Fruit fly (Drosophila melanogaster) whole organism: ENCODE results near the gene sinu.

Source experiments
- CG8478 ChIP-seq: fragments of >200 bp; optimal IDR thresholded peaks from 2 replicates; lab custom pipeline; 2018; ENCODE audit warnings: inconsistent platforms
- Dll ChIP-seq: fragments of >200 bp; optimal IDR thresholded peaks from 2 replicates; lab custom pipeline; 2017
- EcR ChIP-seq, 2 experiments: fragments of >200 bp; optimal IDR thresholded peaks; 2 replicates each; lab custom pipeline; 2017; ENCODE audit warnings: missing biosample characterization in 2 of 2, missing genetic modification characterization in 2 of 2, missing genetic modification reagents in 2 of 2
- pan ChIP-seq: fragments of >200 bp; optimal IDR thresholded peaks from 2 replicates; lab custom pipeline; 2017
- psq ChIP-seq: fragments of >200 bp; optimal IDR thresholded peaks from 2 replicates; lab custom pipeline; 2017
- usp ChIP-seq: fragments of >200 bp; optimal IDR thresholded peaks from 2 replicates; lab custom pipeline; 2017; ENCODE audit warnings: missing biosample characterization, missing genetic modification characterization, mixed read lengths

DNA sequence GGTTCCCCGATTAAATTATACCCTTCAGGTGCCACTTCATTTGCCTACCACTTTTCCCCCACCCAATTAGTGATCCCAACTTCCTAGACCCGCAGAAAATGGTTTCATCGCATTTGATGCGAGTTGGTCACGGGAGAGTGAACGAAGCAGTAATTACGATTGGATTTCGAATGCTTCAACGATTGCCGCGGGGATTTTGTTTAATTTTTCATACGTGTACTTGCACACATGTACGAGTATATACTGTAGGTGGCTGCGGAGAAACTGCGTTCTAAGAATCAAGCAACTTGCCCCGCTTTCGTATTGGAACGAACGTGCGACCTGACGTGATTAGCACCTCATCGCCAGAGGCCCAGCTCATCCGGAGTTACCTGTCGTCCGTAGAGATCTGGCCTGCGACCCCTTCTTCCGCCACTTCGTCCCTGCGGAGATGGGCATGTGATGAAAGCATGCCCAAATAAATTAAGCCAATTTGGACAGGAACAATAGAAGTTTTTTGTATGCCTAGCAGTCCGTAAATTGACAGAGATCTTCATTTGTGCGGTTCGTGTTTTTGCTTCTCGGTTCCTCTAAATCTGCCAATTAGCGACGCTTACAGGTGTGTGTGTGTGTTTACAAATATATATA lies 19.2 kb upstream of the sinu start:
- TF ChIP-seq Dll (lab: Kevin White, UChicago): no peak
- no peak for TF ChIP-seq CG8478
- TF ChIP-seq usp: no peak
- no peak for TF ChIP-seq pan (lab: Kevin White, UChicago)
- TF ChIP-seq psq (lab: Kevin White, UChicago): no peak
- TF ChIP-seq EcR (GFP tag; optimal IDR thresholded peaks at IDR 0.05; lab: Kevin White, UChicago): no peak
